Worm (Caenorhabditis elegans): ENCODE data around the gene cux-7.

DNA sequence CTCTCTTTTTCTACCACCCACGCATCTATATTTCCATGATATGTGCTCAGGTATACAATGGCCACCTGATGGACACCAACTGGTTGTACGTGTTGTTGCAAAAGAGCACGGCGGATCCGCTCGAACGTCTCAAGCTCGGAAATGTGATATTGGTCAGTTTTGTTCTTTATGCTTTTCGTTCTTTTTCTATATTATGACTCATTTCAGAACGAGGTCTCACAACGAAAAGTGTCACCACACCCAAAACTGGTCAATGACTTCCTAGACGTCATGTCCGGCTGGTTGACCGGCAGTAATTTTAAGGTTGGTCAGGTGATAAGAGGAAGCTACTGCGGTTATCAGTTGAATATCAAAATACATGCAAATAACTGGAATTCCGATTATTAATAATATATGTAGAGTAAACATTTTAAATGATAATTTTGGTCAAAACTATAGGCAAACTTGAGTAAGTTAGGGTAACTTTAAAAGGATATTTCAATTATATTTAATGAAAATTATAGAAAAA is 12.5 kb downstream of the cux-7 start, which contains the start of gene cls-1:
- TF ChIP-seq pqm-1 (tag; optimal IDR thresholded peaks at IDR 0.05) (peak; percentile 16), aly-2 (tag; optimal IDR thresholded peaks at IDR 0.05) (no peak), tra-1 (GFP tag; IDR thresholded peaks at IDR 0.05) (no peak), lin-38 (GFP tag; IDR thresholded peaks at IDR 0.05) (no peak), fos-1 (tag; optimal IDR thresholded peaks at IDR 0.05) (no peak), ceh-62 (tag; optimal IDR thresholded peaks at IDR 0.05) (no peak), nhr-42 (GFP tag; IDR thresholded peaks at IDR 0.05) (no peak)

Measured in whole organism, L4 larva.